Worm (Caenorhabditis elegans) whole organism, young adult: ENCODE data around the gene Y38F2AR.10.
"Not testable (repeated sequence)": the region's sequence is repeated elsewhere in the genome, so short reads cannot be mapped to it uniquely, and the experiment has no call there.

Experiments used
- B0019.2 ChIP-seq: fragments of 200-800 bp; sonication (Bioruptor generic); conservative IDR thresholded peaks from 2 replicates; pipeline ENCODE4 v1.3.6; 2022; ENCODE audit warnings: missing genetic modification reagents, missing genetic modification characterization, missing compliant biosample characterization
- B0035.1 ChIP-seq: sonication (generic microtip); optimal IDR thresholded peaks from 2 replicates; lab custom pipeline; 2016; ENCODE audit warnings: missing genetic modification characterization, mild to moderate bottlenecking, missing compliant biosample characterization, missing genotype, missing genetic modification reagents
- D2030.7 ChIP-seq: fragments of 200-800 bp; sonication (Bioruptor generic); IDR thresholded peaks from 2 replicates; pipeline ENCODE4 v1.3.6; 2022; ENCODE audit warnings: missing genetic modification reagents, missing genetic modification characterization, missing compliant biosample characterization
- F22D6.2 ChIP-seq: sonication (generic microtip); optimal IDR thresholded peaks from 2 replicates; lab custom pipeline; 2016; ENCODE audit warnings: mild to moderate bottlenecking, missing genetic modification characterization, missing compliant biosample characterization
- F37B4.10 ChIP-seq: fragments of 200-800 bp; sonication (Bioruptor generic); IDR thresholded peaks from 2 replicates; pipeline ENCODE4 v1.3.6; 2022; ENCODE audit warnings: missing genetic modification characterization, missing compliant biosample characterization
- F55B11.4 ChIP-seq: sonication (generic microtip); optimal IDR thresholded peaks from 2 replicates; lab custom pipeline; 2016; ENCODE audit warnings: missing compliant biosample characterization, missing genetic modification characterization, borderline replicate concordance; ENCODE audit not compliant: insufficient read depth
- K11D2.4 ChIP-seq: fragments of 200-800 bp; sonication (Bioruptor generic); IDR thresholded peaks from 2 replicates; pipeline ENCODE4 v1.3.6; 2022; ENCODE audit warnings: missing genetic modification reagents, missing genetic modification characterization, missing compliant biosample characterization
- ama-1 ChIP-seq, 3 experiments: fragments of 150-350 bp in 1 of 3; sonication (generic microtip) in 2 of 3; optimal IDR thresholded peaks; 2 replicates each; lab custom pipeline; 2014 to 2018; ENCODE audit warnings: missing biosample characterization in 2 of 3, missing genetic modification characterization in 2 of 3, missing genetic modification reagents in 2 of 3
- aptf-2 ChIP-seq: fragments of 200-800 bp; sonication (Bioruptor generic); conservative IDR thresholded peaks from 2 replicates; pipeline ENCODE4 v1.3.6; 2022; ENCODE audit warnings: missing genetic modification reagents, missing genetic modification characterization, missing compliant biosample characterization
- athp-1 ChIP-seq: sonication (generic microtip); optimal IDR thresholded peaks from 2 replicates; lab custom pipeline; 2017; ENCODE audit warnings: mild to moderate bottlenecking, missing genetic modification characterization, missing compliant biosample characterization
- attf-6 ChIP-seq: fragments of 200-800 bp; sonication (Bioruptor generic); IDR thresholded peaks from 2 replicates; pipeline ENCODE4 v1.3.6; 2022; ENCODE audit warnings: missing genetic modification reagents, missing genetic modification characterization, missing compliant biosample characterization
- bed-1 ChIP-seq: fragments of 200-800 bp; sonication (Bioruptor generic); IDR thresholded peaks from 2 replicates; pipeline ENCODE4 v1.3.6; 2022; ENCODE audit warnings: missing genetic modification reagents, missing genetic modification characterization, missing compliant biosample characterization
- ccch-3 ChIP-seq: fragments of 200-800 bp; sonication (Bioruptor generic); optimal IDR thresholded peaks from 2 replicates; lab custom pipeline; 2018; ENCODE audit warnings: mild to moderate bottlenecking, missing genetic modification characterization, missing compliant biosample characterization
- ceh-100 ChIP-seq: fragments of 200-800 bp; sonication (Bioruptor generic); IDR thresholded peaks from 2 replicates; pipeline ENCODE4 v1.3.6; 2022; ENCODE audit warnings: missing genetic modification reagents, missing genetic modification characterization, missing compliant biosample characterization
- ceh-91 ChIP-seq: fragments of 200-800 bp; sonication (Bioruptor generic); IDR thresholded peaks from 2 replicates; pipeline ENCODE4 v1.3.6; 2022; ENCODE audit warnings: missing genetic modification reagents, missing genetic modification characterization, missing compliant biosample characterization
- dpff-1 ChIP-seq: sonication (generic microtip); optimal IDR thresholded peaks from 2 replicates; lab custom pipeline; 2017; ENCODE audit warnings: mild to moderate bottlenecking, missing genetic modification characterization, missing compliant biosample characterization
- efl-1 ChIP-seq: fragments of 150-350 bp; optimal IDR thresholded peaks from 2 replicates; lab custom pipeline; 2014; ENCODE audit warnings: missing biosample characterization, missing genetic modification reagents, missing genetic modification characterization
- egl-18 ChIP-seq: fragments of 200-800 bp; sonication (Bioruptor generic); IDR thresholded peaks from 2 replicates; pipeline ENCODE4 v1.3.6; 2022; ENCODE audit warnings: missing genetic modification reagents, missing genetic modification characterization, missing compliant biosample characterization
- egrh-3 ChIP-seq: fragments of 200-800 bp; sonication (Bioruptor generic); IDR thresholded peaks from 2 replicates; pipeline ENCODE4 v1.3.6; 2022; ENCODE audit warnings: missing genetic modification reagents, missing genetic modification characterization, missing compliant biosample characterization
- ekl-4 ChIP-seq: fragments of 200-800 bp; sonication (Bioruptor generic); IDR thresholded peaks from 2 replicates; pipeline ENCODE4 v1.3.6; 2022; ENCODE audit warnings: missing genetic modification reagents, missing genetic modification characterization, missing compliant biosample characterization
- hmg-1.2 ChIP-seq: fragments of 200-800 bp; sonication (Bioruptor generic); IDR thresholded peaks from 2 replicates; pipeline ENCODE4 v1.3.6; 2022; ENCODE audit warnings: missing genetic modification reagents, missing genetic modification characterization, missing compliant biosample characterization
- let-607 ChIP-seq, 2 experiments: fragments of 200-800 bp in 1 of 2; sonication (Bioruptor generic) in 1 of 2; sonication (generic microtip) in 1 of 2; optimal IDR thresholded peaks; 2 replicates each; lab custom pipeline; 2016 to 2018; ENCODE audit warnings: mild to moderate bottlenecking in 2 of 2, missing compliant biosample characterization in 2 of 2, missing genetic modification characterization in 2 of 2, moderate library complexity in 2 of 2, missing genotype in 1 of 2
- lin-26 ChIP-seq: fragments of 200-800 bp; sonication (Bioruptor generic); IDR thresholded peaks from 2 replicates; pipeline ENCODE4 v1.3.6; 2022; ENCODE audit warnings: missing genetic modification reagents, missing genetic modification characterization, missing compliant biosample characterization
- lir-1 ChIP-seq: fragments of 200-800 bp; sonication (Bioruptor generic); conservative IDR thresholded peaks from 2 replicates; pipeline ENCODE4 v1.3.6; 2022; ENCODE audit warnings: missing genetic modification reagents, missing genetic modification characterization, missing compliant biosample characterization
- madf-10 ChIP-seq: sonication (generic microtip); optimal IDR thresholded peaks from 2 replicates; lab custom pipeline; 2016; ENCODE audit warnings: mild to moderate bottlenecking, missing genetic modification characterization, missing compliant biosample characterization
- madf-6 ChIP-seq: fragments of 200-800 bp; sonication (Bioruptor generic); IDR thresholded peaks from 2 replicates; pipeline ENCODE4 v1.3.6; 2022; ENCODE audit warnings: missing genetic modification reagents, missing genetic modification characterization, missing compliant biosample characterization
- mcd-1 ChIP-seq: fragments of 200-800 bp; sonication (Bioruptor generic); IDR thresholded peaks from 2 replicates; pipeline ENCODE4 v1.3.6; 2022; ENCODE audit warnings: missing genetic modification reagents, missing genetic modification characterization, missing compliant biosample characterization
- pha-4 ChIP-seq: fragments of 150-350 bp; sonication (generic microtip); optimal IDR thresholded peaks from 2 replicates; lab custom pipeline; 2014; ENCODE audit warnings: missing biosample characterization, missing genetic modification reagents, missing genetic modification characterization
- sea-2 ChIP-seq: fragments of 200-800 bp; sonication (Bioruptor generic); IDR thresholded peaks from 2 replicates; pipeline ENCODE4 v1.3.6; 2022; ENCODE audit warnings: missing genetic modification characterization, missing compliant biosample characterization
- snpc-4 ChIP-seq, 5 experiments: fragments of 150-350 bp in 1 of 5; sonication (generic microtip) in 4 of 5; optimal IDR thresholded peaks; 2 replicates each; lab custom pipeline; 2014 to 2018; ENCODE audit warnings: missing genetic modification characterization in 5 of 5, missing biosample characterization in 3 of 5, antibody characterized with exemption in 2 of 5, mild to moderate bottlenecking in 2 of 5, missing compliant biosample characterization in 2 of 5, missing genotype in 2 of 5, moderate library complexity in 2 of 5, missing genetic modification reagents in 1 of 5
- zfh-2 ChIP-seq: fragments of 200-800 bp; sonication (Bioruptor generic); conservative IDR thresholded peaks from 2 replicates; pipeline ENCODE4 v1.3.6; 2022; ENCODE audit warnings: missing genetic modification reagents, missing genetic modification characterization, missing compliant biosample characterization
- zim-3 ChIP-seq: sonication (generic microtip); optimal IDR thresholded peaks from 2 replicates; lab custom pipeline; 2017; ENCODE audit warnings: mild to moderate bottlenecking, missing genetic modification characterization, moderate library complexity, missing compliant biosample characterization

The Y38F2AR.10 gene

DNA sequence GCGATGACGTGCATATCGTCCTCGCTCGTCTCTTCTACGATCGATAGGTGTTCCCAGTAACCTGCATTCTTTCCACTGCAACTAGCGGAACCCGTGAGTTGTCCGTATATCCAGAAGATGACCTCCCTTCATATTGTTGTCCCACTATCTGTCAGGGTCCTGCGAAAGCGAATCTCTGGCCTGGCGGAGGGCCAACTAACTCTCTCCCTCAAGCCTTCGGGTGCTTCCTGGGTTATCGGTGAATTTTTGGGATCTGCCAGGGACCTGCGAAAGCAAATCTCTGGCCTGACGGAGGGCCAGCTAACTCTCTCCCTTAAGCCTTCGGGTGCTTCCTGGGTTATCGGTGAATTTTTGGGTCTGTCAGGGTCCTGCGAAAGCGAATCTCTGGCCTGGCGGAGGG lies 2.2 kb downstream of the Y38F2AR.10 start:
- TF ChIP-seq mcd-1 (GFP tag; lab: Robert Waterston, UW) (0 out of 2 replicates have a peak, but pooled peaks have one; percentile 30), zfh-2 (GFP tag; lab: Robert Waterston, UW) (0 out of 2 replicates have a peak, but pooled peaks have one; percentile 35), lin-26 (GFP tag; lab: Robert Waterston, UW) (peak; percentile 71), madf-6 (GFP tag; lab: Robert Waterston, UW) (peak; percentile 33; the same call in 1 of the 2 replicates), egrh-3 (GFP tag; lab: Robert Waterston, UW) (peak; percentile 23; the same call in 1 of the 2 replicates), hmg-1.2 (GFP tag; lab: Robert Waterston, UW) (peak; percentile 16; the same call in 1 of the 2 replicates), ekl-4 (GFP tag; lab: Robert Waterston, UW) (0 out of 2 replicates have a peak, but pooled peaks have one; percentile 33), snpc-4 (tag; optimal IDR thresholded peaks at IDR 0.05; lab: Kevin White, UChicago) (peak in 1 of 4 experiments; percentile 58)
- not testable (repeated sequence) for TF ChIP-seq snpc-4 (GFP tag; optimal IDR thresholded peaks at IDR 0.05; lab: Kevin White, UChicago)

ce11 chrIV:2395997-2396396 lies 3.3 kb downstream of the Y38F2AR.10 start:
- TF ChIP-seq ceh-91 (GFP tag; lab: Robert Waterston, UW) (no peak), let-607 (tag; optimal IDR thresholded peaks at IDR 0.05; lab: Kevin White, UChicago) (no peak), B0019.2 (GFP tag; lab: Robert Waterston, UW) (no peak), F37B4.10 (GFP tag; lab: Robert Waterston, UW) (no peak), F55B11.4 (tag; lab: Kevin White, UChicago) (no peak), ama-1 (optimal IDR thresholded peaks at IDR 0.05; lab: Kevin White, UChicago) (no peak), ama-1 (GFP tag; optimal IDR thresholded peaks at IDR 0.05; lab: Kevin White, UChicago) (no peak), K11D2.4 (no peak), sea-2 (GFP tag; lab: Robert Waterston, UW) (no peak), ccch-3 (GFP tag; lab: Kevin White, UChicago) (no peak), hmg-1.2 (GFP tag; lab: Robert Waterston, UW) (no peak), B0035.1 (no peak)

DNA sequence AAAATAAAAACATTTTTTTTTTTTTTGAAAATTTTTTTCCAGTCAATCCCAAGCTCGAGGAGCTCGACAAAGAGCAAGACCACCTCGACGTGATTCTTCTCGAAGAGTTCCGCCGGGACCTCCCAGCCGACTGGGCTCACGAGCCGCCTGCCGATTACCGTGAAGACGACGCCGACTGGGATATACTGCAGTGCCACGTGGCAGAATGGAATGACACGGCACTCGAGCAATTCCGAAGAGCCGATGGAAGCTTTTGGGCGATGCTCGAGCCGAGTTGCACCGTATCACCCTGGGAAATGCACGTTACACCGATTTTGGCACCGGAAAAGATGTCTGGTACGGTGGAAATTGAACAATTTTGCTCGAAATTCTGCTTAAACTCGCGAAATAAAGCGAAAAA lies 6.3 kb downstream of the Y38F2AR.10 start:
- TF ChIP-seq zfh-2 (GFP tag; lab: Robert Waterston, UW) (peak; percentile 62), athp-1 (tag; lab: Kevin White, UChicago) (no peak), egl-18 (GFP tag; lab: Robert Waterston, UW) (no peak), F22D6.2 (tag; lab: Kevin White, UChicago) (no peak), egrh-3 (GFP tag; lab: Robert Waterston, UW) (0 out of 2 replicates have a peak, but pooled peaks have one; percentile 15)

- TF ChIP-seq zfh-2 (GFP tag; lab: Robert Waterston, UW) (no peak), pha-4 (tag; lab: Kevin White, UChicago) (no peak), ccch-3 (GFP tag; lab: Kevin White, UChicago) (no peak), ama-1 (optimal IDR thresholded peaks at IDR 0.05; lab: Kevin White, UChicago) (no peak), ama-1 (GFP tag; optimal IDR thresholded peaks at IDR 0.05; lab: Kevin White, UChicago) (no peak), lir-1 (GFP tag; lab: Robert Waterston, UW) (no peak), ceh-100 (GFP tag; lab: Robert Waterston, UW) (no peak), attf-6 (no peak), efl-1 (GFP tag; lab: Kevin White, UChicago) (no peak), zim-3 (tag; lab: Kevin White, UChicago) (no peak), aptf-2 (no peak), madf-10 (no peak), D2030.7 (no peak), bed-1 (GFP tag; lab: Robert Waterston, UW) (no peak), dpff-1 (tag; lab: Kevin White, UChicago) (no peak)
Observed at ce11 chrIV:2391809-2392208, 7.5 kb downstream of the Y38F2AR.10 start.
